Worm (Caenorhabditis elegans) whole organism, L4/young adult: Measurements from ENCODE around the gene C34F11.1.

Experiments
- W03F9.2 ChIP-seq: fragments of 150-350 bp; optimal IDR thresholded peaks from 2 replicates; lab custom pipeline; 2014; ENCODE audit warnings: missing biosample characterization, missing genetic modification characterization
- dao-5 ChIP-seq: sonication (generic microtip); optimal IDR thresholded peaks from 2 replicates; lab custom pipeline; 2016; ENCODE audit warnings: missing genotype, missing genetic modification characterization, moderate library complexity, missing compliant biosample characterization
- him-1 ChIP-seq: sonication (generic microtip); optimal IDR thresholded peaks from 2 replicates; lab custom pipeline; 2016; ENCODE audit warnings: missing genotype, missing genetic modification reagents, missing genetic modification characterization, missing compliant biosample characterization

DNA sequence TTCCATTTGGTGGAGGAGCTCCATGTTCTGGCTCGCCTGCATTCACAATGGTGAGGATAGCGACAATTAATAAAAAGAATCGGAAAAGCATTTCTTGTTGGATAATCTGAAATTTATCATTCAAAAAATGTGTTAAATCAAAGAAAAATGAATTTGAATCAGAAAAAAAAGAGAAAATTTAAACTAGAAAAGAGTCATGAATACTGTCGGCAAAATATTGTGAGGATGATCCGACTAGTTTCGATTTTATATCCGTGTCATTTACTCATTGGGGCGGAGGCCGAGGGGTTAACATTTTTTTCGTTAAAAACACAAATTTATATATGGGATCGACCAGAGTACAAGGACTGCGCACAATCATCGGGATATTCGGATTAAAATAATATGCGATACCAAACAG is 34.9 kb upstream of the C34F11.1 start, which contains the start of gene C27D6.12:
- TF ChIP-seq him-1 (no peak), W03F9.2 (tag; lab: Kevin White, UChicago) (no peak), dao-5 (no peak)
